Fruit fly (Drosophila melanogaster) Kc167 (cell line): ENCODE data around the gene CG6592.

Experiments used
- Myc ChIP-seq: fragments of >200 bp; optimal IDR thresholded peaks from 2 replicates; lab custom pipeline; 2017; ENCODE audit warnings: missing external identifiers
- Sin3A ChIP-seq: fragments of >200 bp; optimal IDR thresholded peaks from 2 replicates; lab custom pipeline; 2018; ENCODE audit warnings: missing external identifiers
- h ChIP-seq: fragments of >200 bp; optimal IDR thresholded peaks from 3 replicates; lab custom pipeline; 2018; ENCODE audit warnings: missing external identifiers
- insv ChIP-seq: fragments of >200 bp; optimal IDR thresholded peaks from 3 replicates; lab custom pipeline; 2018; ENCODE audit warnings: missing external identifiers
- psq ChIP-seq: fragments of >200 bp; optimal IDR thresholded peaks from 2 replicates; lab custom pipeline; 2017; ENCODE audit warnings: missing external identifiers
- ttk ChIP-seq: sonication (Bioruptor generic); optimal IDR thresholded peaks from 2 replicates; lab custom pipeline; 2017; ENCODE audit warnings: missing external identifiers

CG6592 gene

DNA sequence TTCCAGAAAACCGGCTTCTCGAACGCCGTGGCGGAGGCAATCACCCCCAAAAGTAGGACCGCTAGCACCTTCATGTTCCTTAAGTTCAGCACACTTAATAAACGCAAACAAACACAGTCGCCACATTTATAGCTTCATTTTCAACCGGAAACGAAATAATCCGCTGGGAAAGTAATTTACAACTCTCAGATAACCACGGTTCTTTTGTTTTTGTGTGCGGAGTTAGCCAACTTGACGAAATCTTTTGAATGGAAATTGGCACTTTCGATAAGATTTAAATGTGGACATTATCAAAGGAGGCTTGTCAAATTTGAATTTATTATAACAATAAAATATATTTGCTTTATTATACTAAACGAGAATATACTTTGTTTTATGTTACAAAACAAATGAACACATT lies 5.1 kb upstream of the CG6592 start, which contains the start of gene Jon65Ai:
Gene Jon65Ai, minus strand, starts transcription at position 101 of the 400 bp plus-strand sequence.
- no peak for TF ChIP-seq psq (lab: Kevin White, UChicago)
- TF ChIP-seq ttk (lab: Kevin White, UChicago), result no peak
- TF ChIP-seq insv (lab: Kevin White, UChicago), result no peak
- no peak for TF ChIP-seq Sin3A (lab: Kevin White, UChicago)
- TF ChIP-seq Myc, result no peak
- no peak for TF ChIP-seq h

DNA sequence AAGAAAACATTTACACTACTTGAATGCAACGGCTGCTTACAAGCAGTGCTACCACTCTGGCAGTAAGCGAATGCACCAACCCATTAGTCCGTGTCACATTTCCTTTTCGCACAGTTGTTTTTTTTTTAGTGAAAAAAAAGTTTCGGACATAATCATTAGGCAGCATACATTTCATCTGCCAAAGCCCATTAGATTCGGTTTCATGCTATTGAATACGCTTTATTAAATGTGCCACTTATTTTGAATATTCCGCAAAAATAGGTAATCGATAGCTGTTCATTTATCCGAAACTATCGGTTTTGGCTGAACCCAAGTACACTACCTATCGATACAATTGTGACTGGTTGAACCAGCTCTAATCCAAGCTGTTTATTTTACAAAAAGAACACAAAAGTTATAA lies 4.7 kb upstream of the CG6592 start, which contains the start of gene tant:
Gene tant, plus strand, starts transcription at position 334 of the 400 bp plus-strand sequence.
- no peak for TF ChIP-seq insv (lab: Kevin White, UChicago)
- TF ChIP-seq psq (lab: Kevin White, UChicago), result no peak
- no peak for TF ChIP-seq Sin3A (lab: Kevin White, UChicago)
- no peak for TF ChIP-seq h
- TF ChIP-seq Myc, result no peak

dm6 chr3L:6062860-6063607 lies 3.6 kb downstream of the CG6592 start, which contains the start of gene CG10472:
Gene CG10472 (minus strand): TSS chr3L:6062910.
- no peak for TF ChIP-seq psq (lab: Kevin White, UChicago)
- TF ChIP-seq ttk (lab: Kevin White, UChicago), result no peak
- no peak for TF ChIP-seq Sin3A (lab: Kevin White, UChicago)
- no peak for TF ChIP-seq h
- TF ChIP-seq insv (lab: Kevin White, UChicago), result no peak
- TF ChIP-seq Myc, result no peak

- TF ChIP-seq Myc, result no peak
- TF ChIP-seq psq (lab: Kevin White, UChicago), result no peak
- TF ChIP-seq insv (lab: Kevin White, UChicago), result no peak
- no peak for TF ChIP-seq ttk (lab: Kevin White, UChicago)
- no peak for TF ChIP-seq h
- TF ChIP-seq Sin3A (lab: Kevin White, UChicago), result no peak
Measured at dm6 chr3L:6065881-6066389, 6.5 kb downstream of the CG6592 start, which contains the start of gene CG42269. Gene CG42269 (plus strand): TSS chr3L:6066296.

DNA sequence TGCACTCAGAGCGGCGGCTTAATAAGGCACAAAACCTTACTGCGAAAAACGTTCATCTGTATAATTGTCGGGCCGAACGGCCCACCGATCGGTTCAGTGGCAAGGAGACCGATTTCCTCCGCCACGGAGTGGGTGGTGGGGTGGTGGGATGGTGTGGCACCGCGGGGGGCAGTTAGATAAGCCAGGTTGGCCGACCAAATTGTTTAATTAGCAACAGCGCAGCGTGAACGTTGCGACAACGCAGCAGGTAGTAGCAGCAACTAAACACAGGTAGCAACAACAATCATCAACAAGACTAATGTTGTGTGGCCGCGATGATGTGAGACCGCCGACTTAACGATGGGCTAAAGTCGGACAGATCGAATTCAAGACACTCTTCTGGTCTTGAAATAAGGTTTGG lies 8.7 kb downstream of the CG6592 start:
- TF ChIP-seq h, result no peak
- no peak for TF ChIP-seq psq (lab: Kevin White, UChicago)
- TF ChIP-seq ttk (lab: Kevin White, UChicago), result no peak
- TF ChIP-seq insv (lab: Kevin White, UChicago), result no peak
- no peak for TF ChIP-seq Myc
- TF ChIP-seq Sin3A (lab: Kevin White, UChicago), result no peak

DNA sequence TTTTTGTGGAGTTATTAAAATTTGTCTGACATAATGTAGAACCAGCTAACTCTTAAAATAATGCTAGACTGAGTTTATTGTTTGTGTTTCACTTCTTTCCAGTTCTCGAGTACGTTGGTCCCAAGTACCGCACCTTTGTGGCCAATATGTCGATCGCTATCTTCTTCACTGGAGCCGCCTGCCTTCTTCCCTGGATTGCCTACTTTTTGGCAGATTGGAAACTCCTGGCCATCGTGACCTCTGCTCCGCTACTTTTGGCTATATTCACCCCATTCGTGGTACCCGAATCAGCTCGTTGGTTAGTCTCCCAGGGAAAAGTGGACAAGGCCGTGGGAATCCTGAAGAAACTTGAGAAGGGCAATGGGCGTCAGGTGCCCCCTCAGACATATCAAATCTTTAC lies 10.7 kb downstream of the CG6592 start:
- TF ChIP-seq h (no peak), ttk (lab: Kevin White, UChicago) (no peak), insv (lab: Kevin White, UChicago) (no peak), Myc (no peak), psq (lab: Kevin White, UChicago) (no peak)

DNA sequence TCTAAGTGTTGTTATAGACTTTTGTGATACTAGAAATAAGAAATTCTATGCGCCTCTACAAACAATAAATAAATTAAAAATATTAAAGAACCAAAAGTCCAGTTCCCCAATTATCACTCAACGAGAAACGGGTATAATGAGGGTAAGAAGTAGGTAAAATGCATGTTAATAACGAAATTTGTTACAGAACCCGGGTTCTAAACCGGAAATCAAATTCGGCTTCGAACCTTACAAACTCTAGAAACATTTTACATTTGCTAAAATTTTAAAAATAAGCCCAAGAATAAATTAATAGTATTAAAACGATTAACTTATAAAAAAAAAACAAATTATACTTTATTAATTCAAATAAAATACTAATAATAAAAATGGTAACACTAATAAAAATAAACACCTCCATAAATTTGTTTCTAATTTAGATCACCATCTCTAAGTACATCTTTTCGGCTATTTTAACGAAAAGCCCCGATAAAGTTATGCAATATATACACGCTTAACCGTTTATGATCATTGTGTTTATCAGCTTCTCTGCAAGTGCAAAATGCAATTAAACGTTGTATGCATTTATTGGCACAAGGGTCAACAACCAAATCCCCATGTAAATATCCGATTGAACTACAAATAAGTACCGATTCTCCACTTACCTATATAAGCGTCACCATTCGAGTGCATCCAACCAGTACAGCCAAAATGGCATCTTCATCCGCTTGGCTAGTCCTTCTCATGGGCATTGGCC lies 12.2 kb downstream of the CG6592 start, which contains the start of gene CG6602:
Gene CG6602, plus strand, starts transcription at position 686 of the 736 bp plus-strand sequence.
- TF ChIP-seq insv (lab: Kevin White, UChicago) (no peak), Sin3A (lab: Kevin White, UChicago) (no peak), ttk (lab: Kevin White, UChicago) (no peak), Myc (no peak), h (no peak), psq (lab: Kevin White, UChicago) (no peak)

- TF ChIP-seq psq (lab: Kevin White, UChicago), result no peak
- no peak for TF ChIP-seq ttk (lab: Kevin White, UChicago)
- TF ChIP-seq Myc, result no peak
- TF ChIP-seq insv (lab: Kevin White, UChicago), result no peak
- TF ChIP-seq h, result no peak
- no peak for TF ChIP-seq Sin3A (lab: Kevin White, UChicago)
Measured at dm6 chr3L:6074975-6075692, 15.7 kb downstream of the CG6592 start, which contains the start of the genes CG13295 and CG6610. Gene CG13295 (minus strand): TSS chr3L:6075245. Gene CG6610 (plus strand): TSS chr3L:6075536.

DNA sequence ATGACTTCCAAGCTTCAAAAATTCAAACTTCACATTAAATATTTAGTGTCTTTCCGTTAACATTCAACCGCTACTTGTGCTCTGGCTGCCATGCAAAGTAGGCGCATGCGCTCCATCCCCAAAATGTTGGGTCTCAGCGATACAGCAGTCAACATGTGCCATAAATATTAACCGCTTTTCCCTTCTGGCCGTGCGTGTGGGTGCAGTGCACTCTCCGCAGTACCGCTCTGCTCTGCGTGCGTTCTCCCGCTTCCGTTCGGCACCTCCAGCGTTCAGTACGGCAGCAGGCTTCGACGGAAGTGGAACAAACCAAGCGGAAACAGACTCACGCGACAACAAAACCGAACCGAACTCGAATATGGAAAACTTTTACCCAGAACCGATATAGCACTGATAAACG lies 17.0 kb downstream of the CG6592 start, which contains the start of gene ssp6:
Gene ssp6, plus strand, starts transcription at position 294 of the 400 bp plus-strand sequence.
- TF ChIP-seq h (no peak), ttk (lab: Kevin White, UChicago) (no peak), psq (lab: Kevin White, UChicago) (no peak), Sin3A (lab: Kevin White, UChicago) (no peak), Myc (no peak), insv (lab: Kevin White, UChicago) (no peak)

DNA sequence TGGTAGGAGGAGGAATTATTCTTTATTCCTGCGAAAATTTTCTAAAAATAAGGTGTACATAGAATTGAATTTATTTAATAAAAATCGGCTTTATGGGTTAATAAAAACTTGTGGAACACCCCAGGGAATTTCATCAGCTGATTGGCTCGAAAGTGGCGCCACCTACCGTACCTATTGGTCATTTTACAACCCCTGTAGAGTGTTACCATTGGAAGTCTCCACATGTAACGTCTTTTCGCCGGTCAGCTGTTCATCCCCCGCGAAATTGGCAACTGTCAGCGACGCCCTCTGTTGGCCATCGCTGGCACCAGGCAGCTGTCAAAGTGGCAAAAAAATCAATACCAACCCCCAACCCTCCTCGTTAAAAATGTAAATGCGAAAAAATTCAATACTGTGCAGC lies 23.1 kb downstream of the CG6592 start, which contains the start of gene CG13293:
Gene CG13293, plus strand, starts transcription at position 323 of the 400 bp plus-strand sequence.
- TF ChIP-seq psq (lab: Kevin White, UChicago) (no peak), h (no peak), ttk (lab: Kevin White, UChicago) (no peak), insv (lab: Kevin White, UChicago) (no peak), Myc (no peak), Sin3A (lab: Kevin White, UChicago) (no peak)

DNA sequence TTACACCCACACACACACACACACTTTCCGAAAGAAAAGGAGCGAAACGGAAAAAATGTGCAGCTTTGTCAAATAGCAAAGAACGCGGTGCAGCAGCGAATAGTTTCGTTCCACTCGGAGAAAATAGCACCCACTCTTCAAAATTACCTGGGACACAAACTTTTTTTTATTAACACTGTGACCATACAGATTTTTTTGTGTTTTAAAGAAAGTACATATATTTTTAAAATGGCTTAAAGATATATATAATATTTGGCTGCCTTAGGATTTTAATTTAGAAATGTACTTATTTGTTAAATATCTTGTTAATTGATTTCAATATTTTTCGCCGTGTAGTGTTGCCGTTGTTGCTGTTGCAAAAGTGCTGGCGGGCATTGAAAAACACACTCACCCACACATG lies 25.0 kb downstream of the CG6592 start:
- TF ChIP-seq Myc, result no peak
- no peak for TF ChIP-seq psq (lab: Kevin White, UChicago)
- TF ChIP-seq h, result no peak
- TF ChIP-seq insv (lab: Kevin White, UChicago), result no peak
- TF ChIP-seq Sin3A (lab: Kevin White, UChicago), result no peak
- no peak for TF ChIP-seq ttk (lab: Kevin White, UChicago)
